Worm (Caenorhabditis elegans): Measurements from ENCODE around the gene srbc-41.

DNA sequence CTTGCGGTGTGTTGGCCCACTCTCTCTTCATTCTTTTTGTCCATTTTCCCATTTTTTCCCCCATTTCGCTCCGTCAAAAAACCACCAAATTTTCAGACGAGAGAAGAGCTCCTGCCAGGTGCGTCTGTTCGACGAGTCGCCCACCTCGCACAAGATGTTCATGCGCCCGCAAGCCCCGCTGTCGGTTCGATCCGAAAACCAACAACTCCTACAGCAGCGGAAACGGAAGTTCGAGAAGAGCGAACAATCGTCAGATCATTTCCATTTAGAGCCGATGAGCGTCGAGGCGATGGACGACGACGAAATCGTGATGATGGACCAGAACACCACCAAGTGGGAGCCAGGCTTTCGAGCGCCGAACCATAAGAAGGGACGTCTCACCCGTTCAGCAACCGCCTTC is 31.4 kb downstream of the srbc-41 start:
- no peak for TF ChIP-seq bed-3 (GFP tag; optimal IDR thresholded peaks at IDR 0.05)
- TF ChIP-seq ceh-39 (tag; optimal IDR thresholded peaks at IDR 0.05), result no peak
- no peak for TF ChIP-seq snpc-4 (tag; optimal IDR thresholded peaks at IDR 0.05)
- no peak for TF ChIP-seq ztf-11 (tag; optimal IDR thresholded peaks at IDR 0.05)
